Fruit fly (Drosophila melanogaster) whole organism, pupa: ENCODE data around the gene Arl1.

ENCODE experiments used
- CG34367 ChIP-seq: fragments of 200-800 bp; sonication (Bioruptor generic); optimal IDR thresholded peaks from 2 replicates; lab custom pipeline; 2018; ENCODE audit warnings: missing biosample characterization, mild to moderate bottlenecking, missing genetic modification characterization
- CG8301 ChIP-seq: fragments of 200-800 bp; sonication (Bioruptor generic); optimal IDR thresholded peaks from 2 replicates; lab custom pipeline; 2018; ENCODE audit warnings: missing biosample characterization, mild to moderate bottlenecking, missing genetic modification characterization
- CG9948 ChIP-seq: fragments of 200-800 bp; sonication (Bioruptor generic); optimal IDR thresholded peaks from 2 replicates; lab custom pipeline; 2018; ENCODE audit warnings: missing biosample characterization, mild to moderate bottlenecking, missing genetic modification characterization, moderate library complexity
- Pif1A ChIP-seq: fragments of 200-800 bp; sonication (Bioruptor generic); optimal IDR thresholded peaks from 3 replicates; lab custom pipeline; 2016; ENCODE audit warnings: missing biosample characterization, missing genetic modification characterization
- fd96Ca ChIP-seq: fragments of 200-800 bp; sonication (Bioruptor generic); IDR thresholded peaks from 3 replicates; pipeline ENCODE4 v1.3.6; 2022; ENCODE audit warnings: missing biosample characterization, missing genetic modification characterization

dm6 chr3L:16028924-16029323, 46.0 kb downstream of the Arl1 start:
- TF ChIP-seq Pif1A (GFP tag; lab: Kevin White, UChicago) (no peak), CG8301 (tag; lab: Kevin White, UChicago) (no peak), CG9948 (no peak), fd96Ca (no peak), CG34367 (tag; lab: Kevin White, UChicago) (no peak)
